Worm (Caenorhabditis elegans) whole organism, young adult: ENCODE results near the gene golg-4.

ENCODE experiments used
- B0261.1 ChIP-seq: sonication (generic microtip); optimal IDR thresholded peaks from 2 replicates; lab custom pipeline; 2016; ENCODE audit warnings: mild to moderate bottlenecking, missing genetic modification characterization, moderate library complexity, missing compliant biosample characterization
- C06A6.2 ChIP-seq: fragments of 200-800 bp; sonication (Bioruptor generic); conservative IDR thresholded peaks from 2 replicates; pipeline ENCODE4 v1.3.6; 2022; ENCODE audit warnings: missing genetic modification characterization, missing compliant biosample characterization
- F10E7.11 ChIP-seq: sonication (generic microtip); optimal IDR thresholded peaks from 2 replicates; lab custom pipeline; 2017; ENCODE audit warnings: mild to moderate bottlenecking, missing genetic modification characterization, moderate library complexity, missing compliant biosample characterization
- F37B4.10 ChIP-seq: fragments of 200-800 bp; sonication (Bioruptor generic); IDR thresholded peaks from 2 replicates; pipeline ENCODE4 v1.3.6; 2022; ENCODE audit warnings: missing genetic modification characterization, missing compliant biosample characterization
- F57C9.4 ChIP-seq: sonication (generic microtip); optimal IDR thresholded peaks from 2 replicates; lab custom pipeline; 2017; ENCODE audit warnings: mild to moderate bottlenecking, missing genetic modification characterization, missing compliant biosample characterization
- K11D2.4 ChIP-seq: fragments of 200-800 bp; sonication (Bioruptor generic); IDR thresholded peaks from 2 replicates; pipeline ENCODE4 v1.3.6; 2022; ENCODE audit warnings: missing genetic modification reagents, missing genetic modification characterization, missing compliant biosample characterization
- K12H6.12 ChIP-seq: fragments of 200-800 bp; sonication (Bioruptor generic); optimal IDR thresholded peaks from 2 replicates; lab custom pipeline; 2018; ENCODE audit warnings: mild to moderate bottlenecking, missing genetic modification characterization, missing compliant biosample characterization
- T26A5.8 ChIP-seq: sonication (generic microtip); optimal IDR thresholded peaks from 2 replicates; lab custom pipeline; 2016; ENCODE audit warnings: missing genetic modification characterization, missing compliant biosample characterization
- Y53F4B.3 ChIP-seq: fragments of 200-800 bp; sonication (Bioruptor generic); IDR thresholded peaks from 2 replicates; pipeline ENCODE4 v1.3.6; 2022; ENCODE audit warnings: missing genetic modification reagents, missing genetic modification characterization, missing compliant biosample characterization
- Y79H2A.3 ChIP-seq: fragments of 200-800 bp; sonication (Bioruptor generic); conservative IDR thresholded peaks from 2 replicates; pipeline ENCODE4 v1.3.6; 2022; ENCODE audit warnings: missing genetic modification reagents, missing genetic modification characterization, missing compliant biosample characterization
- aptf-2 ChIP-seq: fragments of 200-800 bp; sonication (Bioruptor generic); conservative IDR thresholded peaks from 2 replicates; pipeline ENCODE4 v1.3.6; 2022; ENCODE audit warnings: missing genetic modification reagents, missing genetic modification characterization, missing compliant biosample characterization
- athp-1 ChIP-seq: sonication (generic microtip); optimal IDR thresholded peaks from 2 replicates; lab custom pipeline; 2017; ENCODE audit warnings: mild to moderate bottlenecking, missing genetic modification characterization, missing compliant biosample characterization
- attf-6 ChIP-seq: fragments of 200-800 bp; sonication (Bioruptor generic); IDR thresholded peaks from 2 replicates; pipeline ENCODE4 v1.3.6; 2022; ENCODE audit warnings: missing genetic modification reagents, missing genetic modification characterization, missing compliant biosample characterization
- cebp-1 ChIP-seq, 2 experiments: fragments of 200-800 bp in 1 of 2; sonication (Bioruptor generic) in 1 of 2; sonication (generic microtip) in 1 of 2; IDR thresholded peaks in 1 of 2; optimal IDR thresholded peaks in 1 of 2; 2 replicates each; pipeline versions ENCODE4 v1.3.6 to Lab custom; 2017 to 2022; ENCODE audit warnings: missing compliant biosample characterization in 2 of 2, missing genetic modification characterization in 2 of 2, mild to moderate bottlenecking in 1 of 2, missing genetic modification reagents in 1 of 2, moderate library complexity in 1 of 2
- cebp-2 ChIP-seq: fragments of 200-800 bp; sonication (Bioruptor generic); IDR thresholded peaks from 2 replicates; pipeline ENCODE4 v1.3.6; 2022; ENCODE audit warnings: missing genetic modification characterization, missing compliant biosample characterization
- ceh-27 ChIP-seq: fragments of 200-800 bp; sonication (Bioruptor generic); optimal IDR thresholded peaks from 2 replicates; lab custom pipeline; 2018; ENCODE audit warnings: mild to moderate bottlenecking, missing genetic modification characterization, moderate library complexity, missing compliant biosample characterization
- ceh-91 ChIP-seq: fragments of 200-800 bp; sonication (Bioruptor generic); IDR thresholded peaks from 2 replicates; pipeline ENCODE4 v1.3.6; 2022; ENCODE audit warnings: missing genetic modification reagents, missing genetic modification characterization, missing compliant biosample characterization
- dpff-1 ChIP-seq: sonication (generic microtip); optimal IDR thresholded peaks from 2 replicates; lab custom pipeline; 2017; ENCODE audit warnings: mild to moderate bottlenecking, missing genetic modification characterization, missing compliant biosample characterization
- egl-18 ChIP-seq: fragments of 200-800 bp; sonication (Bioruptor generic); IDR thresholded peaks from 2 replicates; pipeline ENCODE4 v1.3.6; 2022; ENCODE audit warnings: missing genetic modification reagents, missing genetic modification characterization, missing compliant biosample characterization
- egrh-3 ChIP-seq: fragments of 200-800 bp; sonication (Bioruptor generic); IDR thresholded peaks from 2 replicates; pipeline ENCODE4 v1.3.6; 2022; ENCODE audit warnings: missing genetic modification reagents, missing genetic modification characterization, missing compliant biosample characterization
- him-1 ChIP-seq: sonication (generic microtip); optimal IDR thresholded peaks from 2 replicates; lab custom pipeline; 2016; ENCODE audit warnings: missing genotype, missing genetic modification reagents, missing genetic modification characterization, missing compliant biosample characterization
- hmg-20 ChIP-seq: fragments of 200-800 bp; sonication (Bioruptor generic); IDR thresholded peaks from 2 replicates; pipeline ENCODE4 v1.3.6; 2022; ENCODE audit warnings: missing genetic modification reagents, missing genetic modification characterization, missing compliant biosample characterization
- madf-3 ChIP-seq: fragments of 200-800 bp; sonication (Bioruptor generic); IDR thresholded peaks from 2 replicates; pipeline ENCODE4 v1.3.6; 2022; ENCODE audit warnings: missing genetic modification reagents, missing genetic modification characterization, missing compliant biosample characterization
- mes-4 ChIP-seq: sonication (generic microtip); optimal IDR thresholded peaks from 2 replicates; lab custom pipeline; 2016; ENCODE audit warnings: missing genotype, missing genetic modification characterization, missing compliant biosample characterization
- nfyb-1 ChIP-seq: fragments of 200-800 bp; sonication (Bioruptor generic); IDR thresholded peaks from 2 replicates; pipeline ENCODE4 v1.3.6; 2022; ENCODE audit warnings: missing genetic modification reagents, missing genetic modification characterization, missing compliant biosample characterization
- nhr-80 ChIP-seq: sonication (generic microtip); optimal IDR thresholded peaks from 2 replicates; lab custom pipeline; 2016; ENCODE audit warnings: missing genetic modification characterization, missing compliant biosample characterization
- pbrm-1 ChIP-seq: fragments of 200-800 bp; sonication (Bioruptor generic); IDR thresholded peaks from 2 replicates; pipeline ENCODE4 v1.3.6; 2022; ENCODE audit warnings: missing genetic modification reagents, missing genetic modification characterization, missing compliant biosample characterization
- repo-1 ChIP-seq: sonication (generic microtip); optimal IDR thresholded peaks from 2 replicates; lab custom pipeline; 2017; ENCODE audit warnings: mild to moderate bottlenecking, missing genetic modification characterization, missing compliant biosample characterization
- snpc-3.4 ChIP-seq: sonication (generic microtip); optimal IDR thresholded peaks from 2 replicates; lab custom pipeline; 2017; ENCODE audit warnings: missing genetic modification characterization, mild to moderate bottlenecking, missing compliant biosample characterization, antibody characterized with exemption, moderate library complexity, missing genotype, missing genetic modification reagents
- snpc-4 ChIP-seq, 5 experiments: fragments of 150-350 bp in 1 of 5; sonication (generic microtip) in 4 of 5; optimal IDR thresholded peaks; 2 replicates each; lab custom pipeline; 2014 to 2018; ENCODE audit warnings: missing genetic modification characterization in 5 of 5, missing biosample characterization in 3 of 5, antibody characterized with exemption in 2 of 5, mild to moderate bottlenecking in 2 of 5, missing compliant biosample characterization in 2 of 5, missing genotype in 2 of 5, moderate library complexity in 2 of 5, missing genetic modification reagents in 1 of 5
- somi-1 ChIP-seq: fragments of 200-800 bp; sonication (Bioruptor generic); optimal IDR thresholded peaks from 2 replicates; lab custom pipeline; 2018; ENCODE audit warnings: mild to moderate bottlenecking, missing genetic modification characterization, missing compliant biosample characterization
- sptf-2 ChIP-seq: fragments of 200-800 bp; sonication (Bioruptor generic); optimal IDR thresholded peaks from 2 replicates; lab custom pipeline; 2018; ENCODE audit warnings: mild to moderate bottlenecking, missing genetic modification characterization, missing compliant biosample characterization
- tbx-9 ChIP-seq: sonication (generic microtip); optimal IDR thresholded peaks from 2 replicates; lab custom pipeline; 2016; ENCODE audit warnings: borderline replicate concordance, missing genetic modification characterization, inconsistent platforms, missing compliant biosample characterization
- unc-62 ChIP-seq: fragments of 150-350 bp; optimal IDR thresholded peaks from 2 replicates; lab custom pipeline; 2014; ENCODE audit warnings: missing biosample characterization, missing genetic modification reagents, missing genetic modification characterization
- xnd-1 ChIP-seq: sonication (generic microtip); optimal IDR thresholded peaks from 2 replicates; lab custom pipeline; 2016; ENCODE audit warnings: missing genotype, missing genetic modification reagents, missing genetic modification characterization, missing compliant biosample characterization
- zim-3 ChIP-seq: sonication (generic microtip); optimal IDR thresholded peaks from 2 replicates; lab custom pipeline; 2017; ENCODE audit warnings: mild to moderate bottlenecking, missing genetic modification characterization, moderate library complexity, missing compliant biosample characterization
- ztf-26 ChIP-seq: sonication (generic microtip); optimal IDR thresholded peaks from 2 replicates; lab custom pipeline; 2017; ENCODE audit warnings: missing genetic modification characterization, missing compliant biosample characterization
- ztf-28 ChIP-seq: fragments of 200-800 bp; sonication (Bioruptor generic); IDR thresholded peaks from 2 replicates; pipeline ENCODE4 v1.3.6; 2022; ENCODE audit warnings: missing genetic modification reagents, missing genetic modification characterization, missing compliant biosample characterization
- ztf-3 ChIP-seq: fragments of 200-800 bp; sonication (Bioruptor generic); optimal IDR thresholded peaks from 2 replicates; lab custom pipeline; 2018; ENCODE audit warnings: mild to moderate bottlenecking, missing genetic modification characterization, missing compliant biosample characterization

golg-4 gene

ce11 chrIII:3460061-3460460, 54.7 kb downstream of the golg-4 start, which contains the start of gene C34C12.8 (continued):
- 0 out of 2 replicates have a peak, but pooled peaks have one; percentile 86 for TF ChIP-seq F37B4.10 (GFP tag; lab: Robert Waterston, UW)
- TF ChIP-seq, all 124 proteins: peak for 85

ce11 chrIII:3461403-3461802, 56.0 kb downstream of the golg-4 start, which contains the start of gene pph-6:
Gene pph-6 (plus strand): TSS chrIII:3461703.
- TF ChIP-seq snpc-4 (GFP tag; optimal IDR thresholded peaks at IDR 0.05; lab: Kevin White, UChicago), result no peak
- TF ChIP-seq snpc-4 (tag; optimal IDR thresholded peaks at IDR 0.05; lab: Kevin White, UChicago), result no peak
- no peak for TF ChIP-seq F37B4.10 (GFP tag; lab: Robert Waterston, UW)
- no peak for TF ChIP-seq zim-3 (tag; lab: Kevin White, UChicago)
- TF ChIP-seq pbrm-1 (GFP tag; lab: Robert Waterston, UW), result no peak
- TF ChIP-seq cebp-2, result no peak
- TF ChIP-seq repo-1 (tag; lab: Kevin White, UChicago), result no peak
- TF ChIP-seq F10E7.11 (tag; lab: Kevin White, UChicago), result no peak
- TF ChIP-seq attf-6 (GFP tag; lab: Robert Waterston, UW), result no peak
- TF ChIP-seq ceh-27 (GFP tag; lab: Kevin White, UChicago), result no peak
- no peak for TF ChIP-seq mes-4 (tag; lab: Kevin White, UChicago)
- TF ChIP-seq egrh-3 (GFP tag; lab: Robert Waterston, UW), result no peak

- TF ChIP-seq nfyb-1 (GFP tag; lab: Robert Waterston, UW) (peak; percentile 73), attf-6 (GFP tag; lab: Robert Waterston, UW) (no peak)
- TF ChIP-seq, all 124 proteins: peak for 1
Measured at ce11 chrIII:3467013-3467412, 61.6 kb downstream of the golg-4 start.

ce11 chrIII:3468384-3468783, 63.0 kb downstream of the golg-4 start:
- TF ChIP-seq egl-18 (GFP tag; lab: Robert Waterston, UW), result no peak
- TF ChIP-seq snpc-3.4 (tag; lab: Kevin White, UChicago), result no peak
- no peak for TF ChIP-seq cebp-1 (GFP tag; IDR thresholded peaks at IDR 0.05; lab: Robert Waterston, UW)
- TF ChIP-seq cebp-1 (tag; optimal IDR thresholded peaks at IDR 0.05; lab: Kevin White, UChicago), result peak; percentile 13
- no peak for TF ChIP-seq nfyb-1 (GFP tag; lab: Robert Waterston, UW)
- no peak for TF ChIP-seq K12H6.12 (tag; lab: Kevin White, UChicago)
- TF ChIP-seq nhr-80, result peak; percentile 52

- TF ChIP-seq cebp-2, result no peak
- TF ChIP-seq unc-62 (GFP tag; lab: Kevin White, UChicago), result no peak
- no peak for TF ChIP-seq hmg-20 (GFP tag; lab: Robert Waterston, UW)
- TF ChIP-seq dpff-1, result no peak
- no peak for TF ChIP-seq aptf-2 (GFP tag; lab: Robert Waterston, UW)
- TF ChIP-seq K11D2.4 (GFP tag; lab: Robert Waterston, UW), result no peak
- TF ChIP-seq ztf-26, result no peak
- no peak for TF ChIP-seq Y53F4B.3 (GFP tag; lab: Robert Waterston, UW)
- no peak for TF ChIP-seq athp-1 (tag; lab: Kevin White, UChicago)
- no peak for TF ChIP-seq ztf-28
- TF ChIP-seq B0261.1, result no peak
- no peak for TF ChIP-seq somi-1 (GFP tag; lab: Kevin White, UChicago)
- no peak for TF ChIP-seq madf-3
Measured at ce11 chrIII:3469646-3470045, 64.3 kb downstream of the golg-4 start, which contains the start of gene smim-14. Gene smim-14 (minus strand): TSS chrIII:3469746.

- TF ChIP-seq F37B4.10 (GFP tag; lab: Robert Waterston, UW) (no peak), sptf-2 (GFP tag; lab: Kevin White, UChicago) (no peak), ceh-91 (no peak), cebp-1 (GFP tag; IDR thresholded peaks at IDR 0.05; lab: Robert Waterston, UW) (no peak), cebp-1 (tag; optimal IDR thresholded peaks at IDR 0.05; lab: Kevin White, UChicago) (no peak), tbx-9 (no peak), snpc-3.4 (tag; lab: Kevin White, UChicago) (no peak), C06A6.2 (GFP tag; lab: Robert Waterston, UW) (no peak), T26A5.8 (tag; lab: Kevin White, UChicago) (no peak), ztf-3 (GFP tag; lab: Kevin White, UChicago) (no peak), Y79H2A.3 (GFP tag; lab: Robert Waterston, UW) (no peak), xnd-1 (tag; lab: Kevin White, UChicago) (no peak), Y53F4B.3 (GFP tag; lab: Robert Waterston, UW) (no peak), F57C9.4 (tag; lab: Kevin White, UChicago) (no peak), him-1 (tag; lab: Kevin White, UChicago) (no peak), ceh-27 (GFP tag; lab: Kevin White, UChicago) (no peak)
Measured at ce11 chrIII:3470433-3470832, 65.1 kb downstream of the golg-4 start.
